Fruit fly (Drosophila melanogaster) whole organism: ENCODE results near the gene Psa.

ENCODE experiments used
- CG8478 ChIP-seq: fragments of >200 bp; optimal IDR thresholded peaks from 2 replicates; lab custom pipeline; 2018; ENCODE audit warnings: inconsistent platforms
- Dll ChIP-seq: fragments of >200 bp; optimal IDR thresholded peaks from 2 replicates; lab custom pipeline; 2017
- EcR ChIP-seq, 2 experiments: fragments of >200 bp; optimal IDR thresholded peaks; 2 replicates each; lab custom pipeline; 2017; ENCODE audit warnings: missing biosample characterization in 2 of 2, missing genetic modification characterization in 2 of 2, missing genetic modification reagents in 2 of 2
- pan ChIP-seq: fragments of >200 bp; optimal IDR thresholded peaks from 2 replicates; lab custom pipeline; 2017
- psq ChIP-seq: fragments of >200 bp; optimal IDR thresholded peaks from 2 replicates; lab custom pipeline; 2017
- usp ChIP-seq: fragments of >200 bp; optimal IDR thresholded peaks from 2 replicates; lab custom pipeline; 2017; ENCODE audit warnings: missing biosample characterization, missing genetic modification characterization, mixed read lengths

- peak; percentile 59 for TF ChIP-seq Dll (lab: Kevin White, UChicago)
- no peak for TF ChIP-seq psq (lab: Kevin White, UChicago)
- TF ChIP-seq pan: no peak
- TF ChIP-seq usp (GFP tag; lab: Kevin White, UChicago): no peak
- TF ChIP-seq EcR (GFP tag; optimal IDR thresholded peaks at IDR 0.05; lab: Kevin White, UChicago): peak in 1 of 2 experiments; percentile 48
- no peak for TF ChIP-seq CG8478 (lab: Kevin White, UChicago)
Observed at dm6 chr3L:1457998-1458728, 44.5 kb upstream of the Psa start.
